Worm (Caenorhabditis elegans) whole organism, mixed stage, embryonic: Measurements from ENCODE around the gene T19H12.3.

Experiments used
- ces-1 ChIP-seq: fragments of 150-350 bp; optimal IDR thresholded peaks from 2 replicates; lab custom pipeline; 2014; ENCODE audit warnings: missing biosample characterization, missing genetic modification reagents, missing genetic modification characterization
- elt-1 ChIP-seq: sonication (generic microtip); optimal IDR thresholded peaks from 2 replicates; lab custom pipeline; 2017; ENCODE audit warnings: missing genetic modification characterization, mild to moderate bottlenecking, missing compliant biosample characterization, antibody characterized with exemption, moderate library complexity, borderline replicate concordance; ENCODE audit not compliant: insufficient read depth
- elt-3 ChIP-seq: fragments of 150-350 bp; optimal IDR thresholded peaks from 2 replicates; lab custom pipeline; 2014; ENCODE audit warnings: missing biosample characterization, missing genetic modification characterization
- lin-13 ChIP-seq: fragments of 150-350 bp; optimal IDR thresholded peaks from 2 replicates; lab custom pipeline; 2014; ENCODE audit warnings: missing biosample characterization, missing genetic modification characterization
- lin-32 ChIP-seq: fragments of 200-800 bp; sonication (Bioruptor generic); optimal IDR thresholded peaks from 2 replicates; lab custom pipeline; 2018; ENCODE audit warnings: mild to moderate bottlenecking, missing genetic modification characterization, missing compliant biosample characterization
- lsy-2 ChIP-seq: fragments of 150-350 bp; optimal IDR thresholded peaks from 2 replicates; lab custom pipeline; 2014; ENCODE audit warnings: missing biosample characterization, missing genetic modification characterization
- nhr-28 ChIP-seq: fragments of 150-350 bp; optimal IDR thresholded peaks from 2 replicates; lab custom pipeline; 2014; ENCODE audit warnings: missing biosample characterization, missing genetic modification characterization
- nhr-76 ChIP-seq: sonication (generic microtip); optimal IDR thresholded peaks from 2 replicates; lab custom pipeline; 2017; ENCODE audit warnings: missing biosample characterization, missing genetic modification characterization
- pha-4 ChIP-seq: fragments of 150-350 bp; optimal IDR thresholded peaks from 2 replicates; lab custom pipeline; 2018; ENCODE audit warnings: missing biosample characterization, missing genetic modification reagents, missing genetic modification characterization
- snpc-4 ChIP-seq: fragments of 150-350 bp; optimal IDR thresholded peaks from 2 replicates; lab custom pipeline; 2014; ENCODE audit warnings: missing biosample characterization, missing genetic modification characterization
- ztf-11 ChIP-seq: fragments of 150-350 bp; optimal IDR thresholded peaks from 2 replicates; lab custom pipeline; 2014; ENCODE audit warnings: missing biosample characterization, missing genetic modification characterization

DNA sequence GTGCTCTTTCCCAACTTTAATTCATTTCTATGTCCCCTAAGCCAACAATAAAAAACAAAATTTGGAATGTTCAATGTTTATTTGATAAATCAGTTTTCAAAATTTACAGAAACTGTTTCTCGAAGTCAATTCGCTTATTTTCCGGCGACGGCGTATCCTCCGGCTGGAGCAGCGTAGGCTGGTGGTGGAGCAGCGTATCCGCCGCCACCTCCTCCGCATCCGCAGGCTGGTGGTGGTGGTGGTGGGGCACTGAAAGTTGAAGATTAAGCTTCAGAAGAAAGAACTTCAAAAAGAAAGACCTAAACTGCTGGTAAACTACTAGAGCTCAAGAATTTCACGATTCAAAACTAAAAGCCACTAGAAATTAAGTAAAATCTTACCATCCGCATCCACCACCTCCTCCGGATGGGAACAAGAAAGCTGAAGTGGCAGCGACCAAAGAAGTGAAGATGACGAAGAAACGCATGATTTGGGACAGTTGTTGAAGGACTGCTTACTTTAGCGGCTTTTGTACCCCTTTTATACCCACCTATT is 32.7 kb downstream of the T19H12.3 start, which contains the start of gene C02E7.7:
- TF ChIP-seq lsy-2 (tag; lab: Kevin White, UChicago) (no peak), pha-4 (tag; lab: Kevin White, UChicago) (no peak), lin-32 (GFP tag; lab: Kevin White, UChicago) (no peak), elt-3 (tag; lab: Kevin White, UChicago) (no peak), nhr-28 (tag; lab: Kevin White, UChicago) (no peak), elt-1 (tag; lab: Kevin White, UChicago) (no peak), lin-13 (tag; lab: Kevin White, UChicago) (no peak), ces-1 (GFP tag; lab: Kevin White, UChicago) (no peak), snpc-4 (tag; lab: Kevin White, UChicago) (no peak), ztf-11 (tag; lab: Kevin White, UChicago) (no peak), nhr-76 (tag; lab: Kevin White, UChicago) (no peak)
